Fruit fly (Drosophila melanogaster): Measurements from ENCODE around the gene Hsp70Aa.

DNA sequence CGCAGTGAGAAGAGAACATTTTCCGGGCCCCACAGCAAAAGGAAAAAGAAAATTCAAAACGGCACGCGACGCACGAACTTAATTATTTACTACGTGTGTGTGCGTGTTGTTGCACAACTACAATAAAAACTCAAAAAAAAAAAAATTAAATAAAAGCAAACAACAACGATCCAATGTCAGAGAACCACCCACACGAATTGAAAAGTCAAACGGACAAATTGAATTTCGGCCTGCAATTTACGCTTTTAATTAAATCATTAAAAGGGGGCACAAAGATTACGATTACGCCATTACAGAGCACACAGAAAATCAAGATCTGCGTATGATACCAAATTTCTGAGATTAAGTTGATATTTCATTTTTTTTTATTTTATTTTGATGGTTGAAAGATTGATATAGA is 8.4 kb downstream of the Hsp70Aa start:
- TF ChIP-seq psq (GFP tag; optimal IDR thresholded peaks at IDR 0.05) (no peak), sage (GFP tag; optimal IDR thresholded peaks at IDR 0.05) (no peak), Abd-B (GFP tag; optimal IDR thresholded peaks at IDR 0.05) (no peak), Hr78 (GFP tag; optimal IDR thresholded peaks at IDR 0.05) (no peak), h (GFP tag; optimal IDR thresholded peaks at IDR 0.05) (no peak), br (GFP tag; optimal IDR thresholded peaks at IDR 0.05) (no peak), sv (GFP tag; optimal IDR thresholded peaks at IDR 0.05) (no peak), HLH106 (tag; optimal IDR thresholded peaks at IDR 0.05) (no peak), jim (GFP tag; optimal IDR thresholded peaks at IDR 0.05) (no peak), Jra (GFP tag; optimal IDR thresholded peaks at IDR 0.05) (no peak), Dfd (GFP tag; optimal IDR thresholded peaks at IDR 0.05) (no peak)

Measured in whole organism, wandering third instar larva.